Worm (Caenorhabditis elegans): ENCODE results near the gene set-11.
"Not testable (repeated sequence)": the region's sequence is repeated elsewhere in the genome, so short reads cannot be mapped to it uniquely, and the experiment has no call there.

- not testable (repeated sequence) for TF ChIP-seq elt-4 (tag; optimal IDR thresholded peaks at IDR 0.05); ama-1 (optimal IDR thresholded peaks at IDR 0.05); ceh-6 (GFP tag; optimal IDR thresholded peaks at IDR 0.05); nhr-11 (tag; optimal IDR thresholded peaks at IDR 0.05)
These were observed 3.8 kb downstream of the set-11 start, which contains the start of gene nspf-2 for ce11 chrII:2688616-2689015.
